Fruit fly (Drosophila melanogaster) whole organism, embryonic: ENCODE data around the gene CG1161.
A peak's percentile ranks its signal among the peaks of the same experiment; 100 is the strongest.

ENCODE experiments used
- CG17186 ChIP-seq: fragments of 200-800 bp; sonication (Bioruptor generic); optimal IDR thresholded peaks from 3 replicates; lab custom pipeline; 2017; ENCODE audit warnings: missing biosample characterization, missing genetic modification reagents, missing genetic modification characterization
- CG3065 ChIP-seq: fragments of 200-800 bp; sonication (Bioruptor generic); optimal IDR thresholded peaks from 2 replicates; lab custom pipeline; 2016; ENCODE audit warnings: missing biosample characterization, missing genetic modification characterization
- HmgD ChIP-seq: fragments of 200-800 bp; sonication (Bioruptor generic); optimal IDR thresholded peaks from 3 replicates; lab custom pipeline; 2016; ENCODE audit warnings: missing biosample characterization, missing genetic modification characterization
- tup ChIP-seq: fragments of 200-800 bp; sonication (Bioruptor generic); optimal IDR thresholded peaks from 2 replicates; lab custom pipeline; 2016; ENCODE audit warnings: missing biosample characterization, mild to moderate bottlenecking, missing genetic modification characterization, moderate library complexity

DNA sequence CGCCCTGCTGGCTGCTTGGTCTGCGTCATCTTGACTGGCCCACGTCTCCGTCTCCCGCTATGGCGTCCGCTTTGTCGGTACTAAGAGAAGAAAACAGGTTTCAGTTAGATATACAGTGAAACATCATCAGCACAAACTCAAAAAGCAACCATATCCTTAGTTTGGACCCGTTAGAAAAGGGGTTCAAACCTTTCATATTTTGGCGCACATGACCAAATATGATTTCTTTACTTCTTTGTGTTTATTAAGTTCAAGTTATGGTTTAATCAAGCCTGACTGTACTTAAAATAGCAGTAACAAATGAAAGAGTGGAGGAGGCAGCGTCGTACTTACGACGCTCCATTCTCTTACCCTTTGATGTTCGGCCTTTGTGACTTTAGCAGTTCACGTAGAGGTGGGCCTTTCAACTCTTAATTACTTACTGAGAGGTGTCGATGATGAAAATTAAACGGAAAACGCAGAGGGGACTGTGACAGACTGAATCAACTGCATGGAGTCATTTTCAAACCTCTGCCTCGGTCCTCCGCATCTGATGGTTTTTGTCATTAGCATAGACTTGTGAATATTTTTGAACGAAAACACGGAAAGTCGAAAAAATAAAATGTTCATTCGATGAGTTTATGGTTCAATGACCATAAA is 6.9 kb downstream of the CG1161 start:
- TF ChIP-seq CG3065 (GFP tag; lab: Kevin White, UChicago) (peak; percentile 3), tup (GFP tag; lab: Kevin White, UChicago) (peak; percentile 66), HmgD (GFP tag; lab: Kevin White, UChicago) (peak; percentile 25), CG17186 (GFP tag; lab: Kevin White, UChicago) (no peak)
